Worm (Caenorhabditis elegans): ENCODE data around the gene F15H10.8.

F15H10.8 gene

DNA sequence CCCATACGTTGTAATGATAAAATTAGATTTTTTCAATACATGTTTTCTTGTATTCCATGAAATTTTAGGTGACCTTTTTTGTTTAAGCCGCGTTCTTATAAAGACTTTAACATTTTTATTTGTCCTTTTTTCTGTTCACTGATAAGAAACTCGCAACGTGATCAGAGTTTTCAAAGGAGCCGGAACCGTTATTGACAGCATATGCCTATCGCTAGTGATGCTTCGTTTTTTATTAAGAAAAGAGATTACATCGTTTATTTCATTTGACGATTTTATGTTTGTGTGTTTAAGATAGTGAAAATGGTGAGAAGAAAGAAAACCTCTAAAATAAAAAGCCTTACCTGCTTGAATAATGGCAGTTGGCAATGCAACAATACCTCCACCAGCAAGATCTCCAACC lies 29.9 kb upstream of the F15H10.8 start:
- TF ChIP-seq lin-35 (GFP tag; optimal IDR thresholded peaks at IDR 0.05) (peak in 1 of 2 experiments; percentile 7), lin-14 (GFP tag; optimal IDR thresholded peaks at IDR 0.05) (peak; percentile 20), xbp-1 (tag; optimal IDR thresholded peaks at IDR 0.05) (no peak), elt-2 (tag; optimal IDR thresholded peaks at IDR 0.05) (peak; percentile 92), lsy-2 (tag; optimal IDR thresholded peaks at IDR 0.05) (peak in 1 of 2 experiments; percentile 4), unc-30 (tag; optimal IDR thresholded peaks at IDR 0.05) (no peak), pqm-1 (tag; optimal IDR thresholded peaks at IDR 0.05) (peak; percentile 28)

DNA sequence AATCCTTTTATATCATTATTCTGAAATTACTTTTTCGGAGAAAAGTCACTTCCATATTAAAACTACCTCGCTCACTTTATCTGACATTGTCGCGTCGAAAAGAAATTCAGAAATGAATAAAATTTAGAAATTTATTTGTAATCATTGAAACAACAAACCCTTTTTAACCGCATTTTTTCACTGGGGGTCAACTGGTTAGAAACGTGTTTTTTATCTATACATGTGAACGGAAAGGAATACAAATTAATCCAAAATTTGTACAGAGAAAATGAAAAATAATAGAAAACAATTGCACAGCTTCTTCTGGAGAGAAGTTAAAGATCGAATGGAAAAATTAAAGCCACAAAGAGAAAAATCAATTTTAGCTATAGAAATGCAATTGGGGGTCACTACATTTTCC lies 25.9 kb upstream of the F15H10.8 start, which contains the start of gene tag-314:
tag-314 (minus strand) TSS at position 101 of the 400 bp plus-strand sequence.
- TF ChIP-seq snpc-4 (tag; optimal IDR thresholded peaks at IDR 0.05) (no peak), unc-86 (tag; optimal IDR thresholded peaks at IDR 0.05) (no peak), mab-9 (GFP tag; IDR thresholded peaks at IDR 0.05) (no peak), mef-2 (tag; optimal IDR thresholded peaks at IDR 0.05) (no peak), sptf-1 (tag; optimal IDR thresholded peaks at IDR 0.05) (no peak), lin-39 (tag; optimal IDR thresholded peaks at IDR 0.05) (no peak), nhr-76 (tag; optimal IDR thresholded peaks at IDR 0.05) (no peak), egl-13 (tag; optimal IDR thresholded peaks at IDR 0.05) (no peak), zip-4 (GFP tag; optimal IDR thresholded peaks at IDR 0.05) (no peak), egl-27 (tag; optimal IDR thresholded peaks at IDR 0.05) (no peak), mep-1 (tag; optimal IDR thresholded peaks at IDR 0.05) (no peak)

DNA sequence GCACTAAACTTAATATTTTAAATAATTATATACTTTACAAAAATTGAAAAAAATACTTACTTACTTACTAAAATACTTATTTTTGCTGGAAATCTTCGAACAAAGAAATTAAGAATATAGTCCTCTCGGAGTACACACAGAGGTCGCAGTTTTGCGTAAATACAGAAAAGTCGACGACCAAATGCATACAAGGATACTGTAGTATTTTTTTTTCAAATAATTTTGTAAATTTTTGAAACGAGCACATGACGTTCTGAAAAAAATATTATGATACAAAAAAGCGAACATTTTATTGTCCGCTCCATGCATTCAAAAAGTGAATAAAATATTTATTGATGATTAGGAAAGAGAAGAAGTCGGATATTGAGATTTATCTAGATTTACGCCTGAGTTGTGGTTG lies 23.5 kb upstream of the F15H10.8 start, which contains the start of gene apc-10:
apc-10 (minus strand) TSS at position 101 of the 400 bp plus-strand sequence.
- no peak for TF ChIP-seq sox-4 (tag; optimal IDR thresholded peaks at IDR 0.05)
- TF ChIP-seq nhr-12 (tag; optimal IDR thresholded peaks at IDR 0.05): no peak
- no peak for TF ChIP-seq sup-37 (GFP tag; optimal IDR thresholded peaks at IDR 0.05)
- no peak for TF ChIP-seq unc-62 (GFP tag; optimal IDR thresholded peaks at IDR 0.05)
- no peak for TF ChIP-seq ces-1 (GFP tag; optimal IDR thresholded peaks at IDR 0.05)
- no peak for TF ChIP-seq tlp-1 (tag; optimal IDR thresholded peaks at IDR 0.05)
- no peak for TF ChIP-seq nhr-47 (tag; optimal IDR thresholded peaks at IDR 0.05)
- TF ChIP-seq unc-98 (GFP tag; IDR thresholded peaks at IDR 0.05): no peak
- no peak for TF ChIP-seq nhr-19 (GFP tag; conservative IDR thresholded peaks at IDR 0.05)
- no peak for TF ChIP-seq hlh-4 (tag; optimal IDR thresholded peaks at IDR 0.05)
- TF ChIP-seq ztf-4 (tag; optimal IDR thresholded peaks at IDR 0.05): no peak
- no peak for TF ChIP-seq grh-1 (GFP tag; IDR thresholded peaks at IDR 0.05)

DNA sequence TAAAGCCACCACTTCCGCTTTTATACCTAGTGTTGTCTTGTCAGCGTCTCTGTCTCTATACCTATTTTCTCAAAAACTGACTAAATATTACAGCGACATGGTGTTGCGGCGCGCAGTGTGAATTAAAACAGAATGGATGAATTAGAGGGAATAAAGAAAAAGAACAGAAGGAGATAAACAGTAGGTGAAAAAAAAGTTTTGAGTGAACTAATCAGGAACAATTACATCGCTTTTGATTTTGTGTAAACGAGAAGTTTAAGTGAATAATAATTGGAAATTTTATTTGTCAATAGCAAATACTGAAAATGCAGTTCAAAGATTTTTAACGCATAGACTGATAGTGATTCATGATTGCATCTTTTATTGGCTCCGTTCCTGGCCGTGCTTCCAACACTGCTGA lies 22.4 kb upstream of the F15H10.8 start, which contains the start of gene col-12:
col-12 (minus strand) TSS at position 101 of the 400 bp plus-strand sequence.
- TF ChIP-seq dsc-1 (tag; optimal IDR thresholded peaks at IDR 0.05) (no peak), C16A3.4 (tag; optimal IDR thresholded peaks at IDR 0.05) (no peak), ztf-11 (tag; optimal IDR thresholded peaks at IDR 0.05) (no peak), lir-3 (tag; optimal IDR thresholded peaks at IDR 0.05; ENCODE audit: poor library complexity) (no peak), nhr-77 (tag; optimal IDR thresholded peaks at IDR 0.05) (no peak), hlh-4 (tag; optimal IDR thresholded peaks at IDR 0.05) (no peak), zag-1 (tag; optimal IDR thresholded peaks at IDR 0.05) (no peak), aha-1 (tag; optimal IDR thresholded peaks at IDR 0.05) (no peak), rnt-1 (tag; optimal IDR thresholded peaks at IDR 0.05) (no peak), snpc-4 (tag; optimal IDR thresholded peaks at IDR 0.05) (no peak), tlp-1 (tag; optimal IDR thresholded peaks at IDR 0.05) (no peak), ceh-88 (GFP tag; IDR thresholded peaks at IDR 0.05) (no peak), egl-13 (tag; optimal IDR thresholded peaks at IDR 0.05) (no peak)

Measured in whole organism, L1 larva.